Fruit fly (Drosophila melanogaster) whole organism, embryonic: ENCODE data around the gene Irbp18.

Experiments used
- B-H2 ChIP-seq: fragments of 200-800 bp; sonication (Bioruptor generic); optimal IDR thresholded peaks from 2 replicates; lab custom pipeline; 2018; ENCODE audit warnings: missing biosample characterization, mild to moderate bottlenecking, missing genetic modification characterization
- BEAF-32 ChIP-seq: fragments of 200-800 bp; sonication (Bioruptor generic); optimal IDR thresholded peaks from 3 replicates; lab custom pipeline; 2017; ENCODE audit warnings: missing biosample characterization, missing genetic modification characterization, mild to moderate bottlenecking, moderate library complexity, missing genetic modification reagents
- CG10654 ChIP-seq: fragments of 200-800 bp; sonication (Bioruptor generic); optimal IDR thresholded peaks from 2 replicates; lab custom pipeline; 2016; ENCODE audit warnings: missing biosample characterization, missing genetic modification characterization
- CG10959 ChIP-seq: fragments of 200-800 bp; sonication (Bioruptor generic); IDR thresholded peaks from 2 replicates; pipeline ENCODE4 v1.3.6; 2022; ENCODE audit warnings: missing biosample characterization, missing genetic modification characterization
- CG12219 ChIP-seq: fragments of 200-800 bp; sonication (Bioruptor generic); optimal IDR thresholded peaks from 3 replicates; lab custom pipeline; 2018; ENCODE audit warnings: missing biosample characterization, mild to moderate bottlenecking, missing genetic modification characterization
- CG12659 ChIP-seq: fragments of 200-800 bp; sonication (Bioruptor generic); optimal IDR thresholded peaks from 3 replicates; lab custom pipeline; 2017; ENCODE audit warnings: mild to moderate bottlenecking, missing biosample characterization, missing genetic modification reagents, missing genetic modification characterization
- CG12769 ChIP-seq: fragments of 200-800 bp; sonication (Bioruptor generic); optimal IDR thresholded peaks from 2 replicates; lab custom pipeline; 2019; ENCODE audit warnings: missing biosample characterization, mild to moderate bottlenecking, missing genetic modification characterization, moderate library complexity
- CG12942 ChIP-seq: fragments of 200-800 bp; sonication (Bioruptor generic); optimal IDR thresholded peaks from 3 replicates; lab custom pipeline; 2016; ENCODE audit warnings: missing biosample characterization, missing genetic modification characterization
- CG13287 ChIP-seq: fragments of 200-800 bp; sonication (Bioruptor generic); IDR thresholded peaks from 2 replicates; pipeline ENCODE4 v1.3.6; 2022; ENCODE audit warnings: missing biosample characterization, missing genetic modification characterization; ENCODE audit not compliant: partially characterized antibody
- CG13775 ChIP-seq: fragments of 200-800 bp; sonication (Bioruptor generic); optimal IDR thresholded peaks from 3 replicates; lab custom pipeline; 2017; ENCODE audit warnings: missing biosample characterization, mild to moderate bottlenecking, missing genetic modification characterization
- CG14441 ChIP-seq: fragments of 200-800 bp; sonication (Bioruptor generic); IDR thresholded peaks from 2 replicates; pipeline ENCODE4 v1.3.6; 2022; ENCODE audit warnings: missing biosample characterization, missing genetic modification characterization
- CG14860 ChIP-seq: fragments of 200-800 bp; sonication (Bioruptor generic); IDR thresholded peaks from 3 replicates; pipeline ENCODE4 v1.3.6; 2022; ENCODE audit warnings: missing biosample characterization, missing genetic modification characterization; ENCODE audit not compliant: partially characterized antibody
- CG15269 ChIP-seq: fragments of 200-800 bp; sonication (Bioruptor generic); optimal IDR thresholded peaks from 2 replicates; lab custom pipeline; 2018; ENCODE audit warnings: missing biosample characterization, mild to moderate bottlenecking, missing genetic modification characterization, moderate library complexity
- CG15601 ChIP-seq: fragments of 200-800 bp; sonication (Bioruptor generic); optimal IDR thresholded peaks from 3 replicates; lab custom pipeline; 2019; ENCODE audit warnings: missing biosample characterization, mild to moderate bottlenecking, missing genetic modification characterization, moderate library complexity
- CG15696 ChIP-seq: fragments of 200-800 bp; sonication (Bioruptor generic); optimal IDR thresholded peaks from 2 replicates; lab custom pipeline; 2019; ENCODE audit warnings: missing biosample characterization, mild to moderate bottlenecking, missing genetic modification characterization, moderate library complexity
- CG1647 ChIP-seq: fragments of 200-800 bp; sonication (Bioruptor generic); optimal IDR thresholded peaks from 3 replicates; lab custom pipeline; 2016; ENCODE audit warnings: missing biosample characterization, missing genetic modification characterization
- CG17802 ChIP-seq: fragments of 200-800 bp; sonication (Bioruptor generic); optimal IDR thresholded peaks from 2 replicates; lab custom pipeline; 2018; ENCODE audit warnings: missing biosample characterization, mild to moderate bottlenecking, missing genetic modification characterization, moderate library complexity
- CG2116 ChIP-seq: fragments of 200-800 bp; sonication (Bioruptor generic); optimal IDR thresholded peaks from 3 replicates; lab custom pipeline; 2018; ENCODE audit warnings: missing biosample characterization, mild to moderate bottlenecking, missing genetic modification characterization
- CG2875 ChIP-seq: fragments of 200-800 bp; sonication (Bioruptor generic); optimal IDR thresholded peaks from 2 replicates; lab custom pipeline; 2017; ENCODE audit warnings: missing biosample characterization, mild to moderate bottlenecking, missing genetic modification characterization, missing genetic modification reagents
- CG30403 ChIP-seq: fragments of 200-800 bp; sonication (Bioruptor generic); optimal IDR thresholded peaks from 3 replicates; lab custom pipeline; 2016; ENCODE audit warnings: missing biosample characterization, missing genetic modification characterization
- CG3281 ChIP-seq: fragments of 200-800 bp; sonication (Bioruptor generic); optimal IDR thresholded peaks from 3 replicates; lab custom pipeline; 2017; ENCODE audit warnings: missing biosample characterization, mild to moderate bottlenecking, missing genetic modification characterization
- CG34422 ChIP-seq: fragments of 200-800 bp; sonication (Bioruptor generic); IDR thresholded peaks from 3 replicates; pipeline ENCODE4 v1.3.6; 2022; ENCODE audit warnings: missing biosample characterization, missing genetic modification characterization
- CG6854 ChIP-seq: fragments of 200-800 bp; sonication (Bioruptor generic); optimal IDR thresholded peaks from 3 replicates; lab custom pipeline; 2017; ENCODE audit warnings: missing biosample characterization, mild to moderate bottlenecking, missing genetic modification characterization
- CTCF ChIP-seq: fragments of 200-800 bp; sonication (Bioruptor generic); optimal IDR thresholded peaks from 2 replicates; lab custom pipeline; 2017; ENCODE audit warnings: missing biosample characterization, mild to moderate bottlenecking, missing genetic modification characterization, moderate library complexity
- Gsc ChIP-seq: fragments of 200-800 bp; sonication (Bioruptor generic); IDR thresholded peaks from 2 replicates; pipeline ENCODE4 v1.3.6; 2022; ENCODE audit warnings: missing biosample characterization, missing genetic modification characterization
- HLH4C ChIP-seq: fragments of 200-800 bp; sonication (Bioruptor generic); IDR thresholded peaks from 3 replicates; pipeline ENCODE4 v1.3.6; 2022; ENCODE audit warnings: missing biosample characterization, missing genetic modification characterization; ENCODE audit not compliant: partially characterized antibody
- Hmx ChIP-seq: fragments of 200-800 bp; sonication (Bioruptor generic); optimal IDR thresholded peaks from 2 replicates; lab custom pipeline; 2016; ENCODE audit warnings: missing biosample characterization, missing genetic modification characterization
- Hr39 ChIP-seq: fragments of >200 bp; optimal IDR thresholded peaks from 2 replicates; lab custom pipeline; 2017
- NFAT ChIP-seq: fragments of 200-800 bp; sonication (Bioruptor generic); IDR thresholded peaks from 2 replicates; pipeline ENCODE4 v1.3.6; 2022; ENCODE audit warnings: missing biosample characterization, missing genetic modification characterization
- Nf-YB ChIP-seq: fragments of 200-800 bp; sonication (Bioruptor generic); optimal IDR thresholded peaks from 3 replicates; lab custom pipeline; 2019; ENCODE audit warnings: missing biosample characterization, mild to moderate bottlenecking, missing genetic modification characterization, moderate library complexity
- NfI ChIP-seq: fragments of 200-800 bp; sonication (Bioruptor generic); optimal IDR thresholded peaks from 3 replicates; lab custom pipeline; 2018; ENCODE audit warnings: missing biosample characterization, mild to moderate bottlenecking, missing genetic modification characterization, moderate library complexity
- Ptx1 ChIP-seq: fragments of 200-800 bp; sonication (Bioruptor generic); IDR thresholded peaks from 2 replicates; pipeline ENCODE4 v1.3.6; 2022; ENCODE audit warnings: missing biosample characterization, missing genetic modification characterization
- Rx ChIP-seq: fragments of 200-800 bp; sonication (Bioruptor generic); IDR thresholded peaks from 2 replicates; pipeline ENCODE4 v1.3.6; 2022; ENCODE audit warnings: missing biosample characterization, missing genetic modification characterization
- Six4 ChIP-seq: fragments of 200-800 bp; sonication (Bioruptor generic); optimal IDR thresholded peaks from 2 replicates; lab custom pipeline; 2016; ENCODE audit warnings: missing biosample characterization, missing genetic modification characterization
- bigmax ChIP-seq: fragments of 200-800 bp; sonication (Bioruptor generic); optimal IDR thresholded peaks from 2 replicates; lab custom pipeline; 2018; ENCODE audit warnings: missing biosample characterization, mild to moderate bottlenecking, missing genetic modification characterization
- bowl ChIP-seq: fragments of 200-800 bp; sonication (Bioruptor generic); IDR thresholded peaks from 2 replicates; pipeline ENCODE4 v1.3.6; 2022; ENCODE audit warnings: missing biosample characterization, missing genetic modification characterization
- cato ChIP-seq: fragments of 200-800 bp; sonication (Bioruptor generic); optimal IDR thresholded peaks from 2 replicates; lab custom pipeline; 2016; ENCODE audit warnings: missing biosample characterization, missing genetic modification characterization, borderline replicate concordance
- crol ChIP-seq: fragments of 200-800 bp; sonication (Bioruptor generic); IDR thresholded peaks from 2 replicates; pipeline ENCODE4 v1.3.6; 2022; ENCODE audit warnings: missing biosample characterization, missing genetic modification characterization
- dmrt99B ChIP-seq: fragments of 200-800 bp; sonication (Bioruptor generic); optimal IDR thresholded peaks from 2 replicates; lab custom pipeline; 2018; ENCODE audit warnings: missing biosample characterization, mild to moderate bottlenecking, missing genetic modification characterization, moderate library complexity
- fd102C ChIP-seq: fragments of 200-800 bp; sonication (Bioruptor generic); optimal IDR thresholded peaks from 2 replicates; lab custom pipeline; 2018; ENCODE audit warnings: missing biosample characterization, mild to moderate bottlenecking, missing genetic modification characterization, moderate library complexity
- fu2 ChIP-seq: fragments of 200-800 bp; sonication (Bioruptor generic); optimal IDR thresholded peaks from 2 replicates; lab custom pipeline; 2016; ENCODE audit warnings: missing biosample characterization, missing genetic modification characterization
- her ChIP-seq: fragments of 200-800 bp; sonication (Bioruptor generic); optimal IDR thresholded peaks from 2 replicates; lab custom pipeline; 2016; ENCODE audit warnings: missing biosample characterization, missing genetic modification characterization
- knrl ChIP-seq: fragments of 200-800 bp; sonication (Bioruptor generic); IDR thresholded peaks from 3 replicates; pipeline ENCODE4 v1.3.6; 2022; ENCODE audit warnings: missing biosample characterization, missing genetic modification characterization; ENCODE audit not compliant: partially characterized antibody
- lbe ChIP-seq: fragments of 200-800 bp; sonication (Bioruptor generic); optimal IDR thresholded peaks from 2 replicates; lab custom pipeline; 2016; ENCODE audit warnings: missing biosample characterization, mild to moderate bottlenecking, missing genetic modification characterization
- mam ChIP-seq: fragments of 200-800 bp; sonication (Bioruptor generic); optimal IDR thresholded peaks from 3 replicates; lab custom pipeline; 2016; ENCODE audit warnings: missing biosample characterization, missing genetic modification characterization
- nau ChIP-seq: fragments of 200-800 bp; sonication (Bioruptor generic); optimal IDR thresholded peaks from 3 replicates; lab custom pipeline; 2017; ENCODE audit warnings: missing biosample characterization, mild to moderate bottlenecking, missing genetic modification characterization, missing genetic modification reagents
- nerfin-1 ChIP-seq: fragments of 200-800 bp; sonication (Bioruptor generic); optimal IDR thresholded peaks from 3 replicates; lab custom pipeline; 2019; ENCODE audit warnings: missing biosample characterization, mild to moderate bottlenecking, missing genetic modification characterization, moderate library complexity
- peb ChIP-seq: fragments of 200-800 bp; sonication (Bioruptor generic); IDR thresholded peaks from 2 replicates; pipeline ENCODE4 v1.3.6; 2022; ENCODE audit warnings: missing biosample characterization, missing genetic modification characterization
- pfk ChIP-seq: fragments of 200-800 bp; sonication (Bioruptor generic); optimal IDR thresholded peaks from 2 replicates; lab custom pipeline; 2018; ENCODE audit warnings: missing biosample characterization, mild to moderate bottlenecking, missing genetic modification characterization, moderate library complexity
- pnt ChIP-seq: fragments of 200-800 bp; sonication (Bioruptor generic); optimal IDR thresholded peaks from 3 replicates; lab custom pipeline; 2016; ENCODE audit warnings: missing biosample characterization, missing genetic modification characterization
- ssp ChIP-seq: fragments of 200-800 bp; sonication (Bioruptor generic); IDR thresholded peaks from 2 replicates; pipeline ENCODE4 v1.3.6; 2022; ENCODE audit warnings: missing biosample characterization, missing genetic modification characterization
- zen ChIP-seq: fragments of 200-800 bp; sonication (Bioruptor generic); optimal IDR thresholded peaks from 3 replicates; lab custom pipeline; 2018; ENCODE audit warnings: missing biosample characterization, mild to moderate bottlenecking, missing genetic modification characterization, moderate library complexity

The Irbp18 gene

dm6 chr3L:11107432-11107831 lies 9.4 kb upstream of the Irbp18 start, which contains the start of gene CG32073 (continued):
- TF ChIP-seq CG12942 (GFP tag; lab: Kevin White, UChicago) (no peak), fd102C (no peak), CG10654 (GFP tag; lab: Kevin White, UChicago) (no peak), NFAT (GFP tag; lab: Robert Waterston, UW) (no peak), CG30403 (GFP tag; lab: Kevin White, UChicago) (no peak), dmrt99B (tag; lab: Kevin White, UChicago) (no peak), CG10959 (GFP tag; lab: Robert Waterston, UW) (no peak), CG12659 (GFP tag; lab: Kevin White, UChicago) (no peak), CG3281 (GFP tag; lab: Kevin White, UChicago) (peak; percentile 2), CG2116 (GFP tag; lab: Kevin White, UChicago) (no peak), pnt (GFP tag; lab: Kevin White, UChicago) (no peak), Ptx1 (GFP tag; lab: Robert Waterston, UW) (no peak), CG17802 (no peak), B-H2 (GFP tag; lab: Kevin White, UChicago) (no peak), CG13775 (no peak), pfk (GFP tag; lab: Kevin White, UChicago) (no peak), nerfin-1 (tag; lab: Kevin White, UChicago) (no peak), CG14860 (no peak), fu2 (GFP tag; lab: Kevin White, UChicago) (no peak), CG14441 (no peak), crol (GFP tag; lab: Robert Waterston, UW) (no peak), CG2875 (peak; percentile 29), NfI (no peak), CG15696 (tag; lab: Kevin White, UChicago) (peak; percentile 21), CG15269 (no peak), cato (no peak), bowl (GFP tag; lab: Robert Waterston, UW) (no peak), BEAF-32 (GFP tag; lab: Kevin White, UChicago) (no peak), peb (no peak), CTCF (no peak), zen (tag; lab: Kevin White, UChicago) (no peak), bigmax (no peak), CG12219 (GFP tag; lab: Kevin White, UChicago) (no peak), HLH4C (GFP tag; lab: Robert Waterston, UW) (no peak), Rx (GFP tag; lab: Robert Waterston, UW) (no peak), nau (GFP tag; lab: Kevin White, UChicago) (no peak), mam (no peak), her (no peak), CG6854 (GFP tag; lab: Kevin White, UChicago) (no peak), Hr39 (lab: Kevin White, UChicago) (no peak), CG12769 (no peak), Hmx (no peak), Nf-YB (GFP tag; lab: Kevin White, UChicago) (no peak), CG1647 (no peak), Six4 (no peak), CG13287 (no peak), knrl (GFP tag; lab: Robert Waterston, UW) (no peak), Gsc (GFP tag; lab: Robert Waterston, UW) (no peak), CG15601 (no peak), lbe (GFP tag; lab: Kevin White, UChicago) (no peak), CG34422 (GFP tag; lab: Robert Waterston, UW) (no peak), ssp (no peak)
